Worm (Caenorhabditis elegans): ENCODE measurements around the gene ubc-1.

Gene ubc-1

ce11 chrIV:4150138-4150537 is 47.3 kb downstream of the ubc-1 start:
- TF ChIP-seq tbx-8 (GFP tag; optimal IDR thresholded peaks at IDR 0.05): no peak
- TF ChIP-seq lin-32 (GFP tag; optimal IDR thresholded peaks at IDR 0.05): no peak
- no peak for TF ChIP-seq mep-1 (tag; optimal IDR thresholded peaks at IDR 0.05)
- TF ChIP-seq sptf-1 (tag; optimal IDR thresholded peaks at IDR 0.05): no peak
- TF ChIP-seq elt-3 (tag; optimal IDR thresholded peaks at IDR 0.05): no peak
- TF ChIP-seq nhr-2 (tag; optimal IDR thresholded peaks at IDR 0.05): no peak
- no peak for TF ChIP-seq ces-1 (GFP tag; optimal IDR thresholded peaks at IDR 0.05)
- no peak for TF ChIP-seq unc-120 (tag; optimal IDR thresholded peaks at IDR 0.05; ENCODE audit: poor library complexity, severe bottlenecking)
- no peak for TF ChIP-seq blmp-1 (tag; optimal IDR thresholded peaks at IDR 0.05)

- TF ChIP-seq ztf-11 (tag; optimal IDR thresholded peaks at IDR 0.05): no peak
- no peak for TF ChIP-seq flh-1 (GFP tag; optimal IDR thresholded peaks at IDR 0.05)
- no peak for TF ChIP-seq sptf-1 (tag; optimal IDR thresholded peaks at IDR 0.05)
- no peak for TF ChIP-seq ceh-83 (GFP tag; optimal IDR thresholded peaks at IDR 0.05)
- no peak for TF ChIP-seq lsy-2 (tag; optimal IDR thresholded peaks at IDR 0.05)
- no peak for TF ChIP-seq ceh-43 (GFP tag; optimal IDR thresholded peaks at IDR 0.05)
- TF ChIP-seq blmp-1 (tag; optimal IDR thresholded peaks at IDR 0.05): no peak
- TF ChIP-seq nhr-237 (tag; optimal IDR thresholded peaks at IDR 0.05): no peak
- no peak for TF ChIP-seq ceh-39 (tag; optimal IDR thresholded peaks at IDR 0.05)
- no peak for TF ChIP-seq nhr-2 (tag; optimal IDR thresholded peaks at IDR 0.05)
- no peak for TF ChIP-seq M03D4.4 (tag; optimal IDR thresholded peaks at IDR 0.05)
- no peak for TF ChIP-seq pha-4 (tag; optimal IDR thresholded peaks at IDR 0.05)
- no peak for TF ChIP-seq elt-1 (tag; optimal IDR thresholded peaks at IDR 0.05; ENCODE audit: borderline replicate concordance, insufficient read depth)
- TF ChIP-seq lin-32 (GFP tag; optimal IDR thresholded peaks at IDR 0.05): no peak
- no peak for TF ChIP-seq unc-62 (GFP tag; optimal IDR thresholded peaks at IDR 0.05)
- no peak for TF ChIP-seq mep-1 (tag; optimal IDR thresholded peaks at IDR 0.05)
- TF ChIP-seq ces-1 (GFP tag; optimal IDR thresholded peaks at IDR 0.05): no peak
- TF ChIP-seq nhr-28 (tag; optimal IDR thresholded peaks at IDR 0.05): no peak
- TF ChIP-seq unc-120 (tag; optimal IDR thresholded peaks at IDR 0.05; ENCODE audit: poor library complexity, severe bottlenecking): no peak
Observed at ce11 chrIV:4152143-4152542, 49.3 kb downstream of the ubc-1 start, which contains the start of the genes K08D10.10 and R07C12.1. Gene K08D10.10 (plus strand): TSS chrIV:4152235. Gene R07C12.1 (plus strand): TSS chrIV:4152456.

- TF ChIP-seq snpc-4 (tag; optimal IDR thresholded peaks at IDR 0.05) (no peak), unc-62 (GFP tag; optimal IDR thresholded peaks at IDR 0.05) (no peak), nhr-12 (tag; optimal IDR thresholded peaks at IDR 0.05) (no peak), unc-39 (tag; optimal IDR thresholded peaks at IDR 0.05) (no peak), mls-2 (tag; optimal IDR thresholded peaks at IDR 0.05) (no peak)
Observed at ce11 chrIV:4154641-4155040, 51.8 kb downstream of the ubc-1 start, which contains the start of gene K08D10.14. Gene K08D10.14 (plus strand): TSS chrIV:4154941.
